Worm (Caenorhabditis elegans) whole organism, midembryonic: ENCODE results near the gene flr-4.

Source experiments
- cog-1 ChIP-seq: sonication (generic microtip); optimal IDR thresholded peaks from 2 replicates; lab custom pipeline; 2016; ENCODE audit warnings: missing genetic modification characterization, missing compliant biosample characterization
- ztf-29 ChIP-seq: fragments of 200-800 bp; sonication (Bioruptor generic); IDR thresholded peaks from 2 replicates; pipeline ENCODE4 v1.3.6; 2022; ENCODE audit warnings: missing genetic modification reagents, missing genetic modification characterization, missing compliant biosample characterization

ce11 chrX:15127338-15127737 lies 38.1 kb downstream of the flr-4 start:
- TF ChIP-seq cog-1 (tag; lab: Kevin White, UChicago), result no peak
- TF ChIP-seq ztf-29 (GFP tag; lab: Robert Waterston, UW), result no peak
